Worm (Caenorhabditis elegans): Measurements from ENCODE around the gene C34F11.2.

C34F11.2 gene

ce11 chrII:5172451-5172850 lies 39.6 kb upstream of the C34F11.2 start, which contains the start of gene C27D6.1:
C27D6.1 (plus strand) TSS chrII:5172751.
- TF ChIP-seq jun-1 (tag; optimal IDR thresholded peaks at IDR 0.05) (no peak), ztf-7 (tag; optimal IDR thresholded peaks at IDR 0.05) (no peak), fkh-10 (GFP tag; optimal IDR thresholded peaks at IDR 0.05) (no peak), T20F7.1 (GFP tag; optimal IDR thresholded peaks at IDR 0.05) (no peak), unc-62 (GFP tag; optimal IDR thresholded peaks at IDR 0.05 in 1 of 2) (peak in 1 of 2 experiments; percentile 74), unc-62 (tag; optimal IDR thresholded peaks at IDR 0.05) (no peak), ceh-32 (tag; optimal IDR thresholded peaks at IDR 0.05; ENCODE audit: poor library complexity) (no peak), spr-1 (tag; optimal IDR thresholded peaks at IDR 0.05) (no peak), D1046.2 (GFP tag; IDR thresholded peaks at IDR 0.05) (no peak), ceh-28 (tag; optimal IDR thresholded peaks at IDR 0.05) (no peak), ces-1 (GFP tag; optimal IDR thresholded peaks at IDR 0.05) (no peak), ctbp-1 (GFP tag; IDR thresholded peaks at IDR 0.05) (no peak), dmd-8 (GFP tag; IDR thresholded peaks at IDR 0.05) (no peak), aha-1 (tag) (peak; percentile 5), nhr-28 (tag; optimal IDR thresholded peaks at IDR 0.05) (no peak)

- TF ChIP-seq mxl-2 (GFP tag; conservative IDR thresholded peaks at IDR 0.05) = no peak
These were observed 37.7 kb upstream of the C34F11.2 start, which contains the start of gene C27D6.3 for ce11 chrII:5174370-5174769. C27D6.3 (minus strand) TSS chrII:5174470.

- TF ChIP-seq aha-1 (tag) (peak; percentile 93), unc-62 (GFP tag; optimal IDR thresholded peaks at IDR 0.05 in 1 of 2) (peak in 1 of 2 experiments; percentile 37), unc-62 (tag; optimal IDR thresholded peaks at IDR 0.05) (no peak), ztf-7 (tag; optimal IDR thresholded peaks at IDR 0.05) (no peak)
These were observed 35.1 kb upstream of the C34F11.2 start for ce11 chrII:5176934-5177333.

- TF ChIP-seq aha-1 (tag) (peak; percentile 17), dve-1 (tag; optimal IDR thresholded peaks at IDR 0.05; ENCODE audit: insufficient read depth) (no peak), unc-62 (GFP tag; optimal IDR thresholded peaks at IDR 0.05 in 1 of 2) (peak in 1 of 2 experiments; percentile 44), unc-62 (tag; optimal IDR thresholded peaks at IDR 0.05) (no peak)
These were observed 34.2 kb upstream of the C34F11.2 start, which contains the start of gene C27D6.12 for ce11 chrII:5177902-5178301. C27D6.12 (minus strand) TSS chrII:5178002.

- TF ChIP-seq nhr-25 (tag; optimal IDR thresholded peaks at IDR 0.05; ENCODE audit: borderline replicate concordance, insufficient read depth) (no peak), dpl-1 (GFP tag; optimal IDR thresholded peaks at IDR 0.05) (no peak), egl-43 (GFP tag; IDR thresholded peaks at IDR 0.05) (no peak), T26A8.4 (GFP tag; IDR thresholded peaks at IDR 0.05) (peak; percentile 56), F37D6.2 (tag; optimal IDR thresholded peaks at IDR 0.05) (no peak), nhr-41 (GFP tag; IDR thresholded peaks at IDR 0.05) (no peak), Y75B8A.6 (GFP tag; IDR thresholded peaks at IDR 0.05) (0 out of 2 replicates have a peak, but pooled peaks have one; percentile 12), daf-12 (tag; optimal IDR thresholded peaks at IDR 0.05) (no peak), ZK337.2 (GFP tag; IDR thresholded peaks at IDR 0.05) (no peak), sdz-12 (GFP tag; optimal IDR thresholded peaks at IDR 0.05) (peak; percentile 40), ces-1 (GFP tag; optimal IDR thresholded peaks at IDR 0.05) (no peak), lin-13 (GFP tag; optimal IDR thresholded peaks at IDR 0.05) (no peak), duxl-1 (tag; optimal IDR thresholded peaks at IDR 0.05; ENCODE audit: poor library complexity) (no peak), zfp-3 (GFP tag; conservative IDR thresholded peaks at IDR 0.05) (no peak), saeg-2 (GFP tag; IDR thresholded peaks at IDR 0.05) (0 out of 2 replicates have a peak, but pooled peaks have one; percentile 21), pqm-1 (tag; optimal IDR thresholded peaks at IDR 0.05) (no peak), F10B5.3 (tag; optimal IDR thresholded peaks at IDR 0.05) (no peak), lsy-2 (tag; optimal IDR thresholded peaks at IDR 0.05) (peak in 1 of 2 experiments; percentile 11), nhr-28 (tag; optimal IDR thresholded peaks at IDR 0.05) (no peak)
These were observed 33.5 kb upstream of the C34F11.2 start for ce11 chrII:5178609-5179008.

All from whole organism, L4 larva.